Worm (Caenorhabditis elegans) whole organism, L4/young adult: ENCODE data around the gene T12B5.15.

Source experiments
- W03F9.2 ChIP-seq: fragments of 150-350 bp; optimal IDR thresholded peaks from 2 replicates; lab custom pipeline; 2014; ENCODE audit warnings: missing biosample characterization, missing genetic modification characterization
- dao-5 ChIP-seq: sonication (generic microtip); optimal IDR thresholded peaks from 2 replicates; lab custom pipeline; 2016; ENCODE audit warnings: missing genotype, missing genetic modification characterization, moderate library complexity, missing compliant biosample characterization
- him-1 ChIP-seq: sonication (generic microtip); optimal IDR thresholded peaks from 2 replicates; lab custom pipeline; 2016; ENCODE audit warnings: missing genotype, missing genetic modification reagents, missing genetic modification characterization, missing compliant biosample characterization

DNA sequence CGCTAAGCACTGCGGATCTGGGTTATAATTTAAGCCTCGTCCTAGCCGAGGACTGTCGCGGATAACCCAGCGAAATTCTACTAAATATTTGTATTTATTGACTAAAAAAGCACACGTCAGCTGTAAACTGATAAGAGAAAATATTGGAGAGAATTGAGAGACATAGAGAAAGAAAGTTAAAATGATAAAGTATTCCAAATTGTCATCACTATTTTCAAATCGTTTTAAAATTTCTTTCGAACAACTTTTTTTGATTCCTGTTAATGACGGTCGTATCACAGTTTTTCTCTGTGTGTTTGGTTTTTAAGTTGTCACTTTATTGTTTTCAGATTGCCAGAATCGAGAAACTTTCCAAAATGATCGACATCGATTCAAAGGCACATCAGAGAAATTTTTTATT lies 7.5 kb upstream of the T12B5.15 start, which contains the start of gene fbxa-51:
- no peak for TF ChIP-seq him-1 (tag; lab: Kevin White, UChicago)
- no peak for TF ChIP-seq dao-5 (tag; lab: Kevin White, UChicago)
- no peak for TF ChIP-seq W03F9.2 (tag; lab: Kevin White, UChicago)
